Fruit fly (Drosophila melanogaster) whole organism, embryonic: ENCODE data around the gene phol.

Experiments used
- Atf-2 ChIP-seq: fragments of 200-800 bp; sonication (Bioruptor generic); optimal IDR thresholded peaks from 2 replicates; lab custom pipeline; 2016; ENCODE audit warnings: missing biosample characterization, missing genetic modification characterization
- Bdp1 ChIP-seq: fragments of 200-800 bp; sonication (Bioruptor generic); optimal IDR thresholded peaks from 3 replicates; lab custom pipeline; 2016; ENCODE audit warnings: missing biosample characterization, missing genetic modification characterization
- CG10654 ChIP-seq: fragments of 200-800 bp; sonication (Bioruptor generic); optimal IDR thresholded peaks from 2 replicates; lab custom pipeline; 2016; ENCODE audit warnings: missing biosample characterization, missing genetic modification characterization
- CG11085 ChIP-seq: fragments of 200-800 bp; sonication (Bioruptor generic); IDR thresholded peaks from 2 replicates; pipeline ENCODE4 v1.3.6; 2022; ENCODE audit warnings: missing biosample characterization, missing genetic modification characterization
- CG12236 ChIP-seq: fragments of 200-800 bp; sonication (Bioruptor generic); optimal IDR thresholded peaks from 2 replicates; lab custom pipeline; 2016; ENCODE audit warnings: missing biosample characterization, missing genetic modification characterization
- CG14860 ChIP-seq: fragments of 200-800 bp; sonication (Bioruptor generic); IDR thresholded peaks from 3 replicates; pipeline ENCODE4 v1.3.6; 2022; ENCODE audit warnings: missing biosample characterization, missing genetic modification characterization; ENCODE audit not compliant: partially characterized antibody
- CG16863 ChIP-seq: fragments of 200-800 bp; sonication (Bioruptor generic); optimal IDR thresholded peaks from 3 replicates; lab custom pipeline; 2016; ENCODE audit warnings: missing biosample characterization, missing genetic modification characterization
- CG17829 ChIP-seq: fragments of 200-800 bp; optimal IDR thresholded peaks from 2 replicates; lab custom pipeline; 2019; ENCODE audit warnings: missing biosample characterization, mild to moderate bottlenecking, missing genetic modification characterization, moderate library complexity
- CG18262 ChIP-seq: fragments of 200-800 bp; optimal IDR thresholded peaks from 3 replicates; lab custom pipeline; 2019; ENCODE audit warnings: missing biosample characterization, mild to moderate bottlenecking, missing genetic modification characterization, moderate library complexity
- CG18599 ChIP-seq: fragments of 200-800 bp; sonication (Bioruptor generic); optimal IDR thresholded peaks from 3 replicates; lab custom pipeline; 2017; ENCODE audit warnings: missing biosample characterization, missing genetic modification characterization, mild to moderate bottlenecking, moderate library complexity, missing genetic modification reagents
- CG18764 ChIP-seq: fragments of 200-800 bp; sonication (Bioruptor generic); optimal IDR thresholded peaks from 3 replicates; lab custom pipeline; 2016; ENCODE audit warnings: missing biosample characterization, missing genetic modification characterization
- CG2120 ChIP-seq: fragments of 200-800 bp; sonication (Bioruptor generic); optimal IDR thresholded peaks from 3 replicates; lab custom pipeline; 2016; ENCODE audit warnings: missing biosample characterization, missing genetic modification characterization
- CG3281 ChIP-seq: fragments of 200-800 bp; sonication (Bioruptor generic); optimal IDR thresholded peaks from 3 replicates; lab custom pipeline; 2017; ENCODE audit warnings: missing biosample characterization, mild to moderate bottlenecking, missing genetic modification characterization
- CG3407 ChIP-seq: fragments of 200-800 bp; sonication (Bioruptor generic); optimal IDR thresholded peaks from 2 replicates; lab custom pipeline; 2018; ENCODE audit warnings: missing biosample characterization, mild to moderate bottlenecking, missing genetic modification characterization
- CG3995 ChIP-seq: fragments of 200-800 bp; sonication (Bioruptor generic); optimal IDR thresholded peaks from 3 replicates; lab custom pipeline; 2016; ENCODE audit warnings: missing biosample characterization, missing genetic modification characterization
- CG4404 ChIP-seq: fragments of 200-800 bp; sonication (Bioruptor generic); IDR thresholded peaks from 2 replicates; pipeline ENCODE4 v1.3.6; 2022; ENCODE audit warnings: missing biosample characterization, missing genetic modification characterization
- CG8478 ChIP-seq: fragments of >200 bp; optimal IDR thresholded peaks from 2 replicates; lab custom pipeline; 2018
- CG9876 ChIP-seq: fragments of 200-800 bp; sonication (Bioruptor generic); optimal IDR thresholded peaks from 2 replicates; lab custom pipeline; 2016; ENCODE audit warnings: missing biosample characterization, missing genetic modification characterization
- D19B ChIP-seq: fragments of 200-800 bp; sonication (Bioruptor generic); optimal IDR thresholded peaks from 2 replicates; lab custom pipeline; 2017; ENCODE audit warnings: missing biosample characterization, mild to moderate bottlenecking, missing genetic modification characterization
- Deaf1 ChIP-seq: fragments of 200-800 bp; optimal IDR thresholded peaks from 3 replicates; lab custom pipeline; 2019; ENCODE audit warnings: missing biosample characterization, mild to moderate bottlenecking, missing genetic modification characterization, moderate library complexity
- Dll ChIP-seq: fragments of 200-800 bp; sonication (Bioruptor generic); IDR thresholded peaks from 4 replicates; pipeline ENCODE4 v1.3.6; 2022; ENCODE audit warnings: missing biosample characterization, missing genetic modification characterization; ENCODE audit not compliant: partially characterized antibody
- Gsc ChIP-seq: fragments of 200-800 bp; sonication (Bioruptor generic); IDR thresholded peaks from 2 replicates; pipeline ENCODE4 v1.3.6; 2022; ENCODE audit warnings: missing biosample characterization, missing genetic modification characterization
- Gug ChIP-seq: fragments of 200-800 bp; sonication (Bioruptor generic); IDR thresholded peaks from 4 replicates; pipeline ENCODE4 v1.3.6; 2022; ENCODE audit warnings: missing biosample characterization, missing genetic modification characterization
- Hmx ChIP-seq: fragments of 200-800 bp; sonication (Bioruptor generic); optimal IDR thresholded peaks from 2 replicates; lab custom pipeline; 2016; ENCODE audit warnings: missing biosample characterization, missing genetic modification characterization
- Nf-YB ChIP-seq: fragments of 200-800 bp; sonication (Bioruptor generic); optimal IDR thresholded peaks from 3 replicates; lab custom pipeline; 2019; ENCODE audit warnings: missing biosample characterization, mild to moderate bottlenecking, missing genetic modification characterization, moderate library complexity
- Oli ChIP-seq: fragments of 200-800 bp; sonication (Bioruptor generic); optimal IDR thresholded peaks from 2 replicates; lab custom pipeline; 2018; ENCODE audit warnings: missing biosample characterization, mild to moderate bottlenecking, missing genetic modification characterization, moderate library complexity
- Side ChIP-seq: fragments of 200-800 bp; sonication (Bioruptor generic); optimal IDR thresholded peaks from 2 replicates; lab custom pipeline; 2016; ENCODE audit warnings: missing biosample characterization, missing genetic modification characterization
- Six4 ChIP-seq: fragments of 200-800 bp; sonication (Bioruptor generic); optimal IDR thresholded peaks from 2 replicates; lab custom pipeline; 2016; ENCODE audit warnings: missing biosample characterization, missing genetic modification characterization
- Xbp1 ChIP-seq: fragments of 200-800 bp; sonication (Bioruptor generic); optimal IDR thresholded peaks from 3 replicates; lab custom pipeline; 2016; ENCODE audit warnings: missing biosample characterization, mild to moderate bottlenecking, missing genetic modification characterization
- al ChIP-seq: fragments of 200-800 bp; sonication (Bioruptor generic); IDR thresholded peaks from 2 replicates; pipeline ENCODE4 v1.3.6; 2022; ENCODE audit warnings: missing biosample characterization, missing genetic modification characterization
- bab2 ChIP-seq: fragments of 200-800 bp; sonication (Bioruptor generic); optimal IDR thresholded peaks from 2 replicates; lab custom pipeline; 2016; ENCODE audit warnings: missing biosample characterization, missing genetic modification characterization
- bbx ChIP-seq: fragments of 200-800 bp; sonication (Bioruptor generic); IDR thresholded peaks from 2 replicates; pipeline ENCODE4 v1.3.6; 2022; ENCODE audit warnings: missing biosample characterization, missing genetic modification characterization; ENCODE audit not compliant: partially characterized antibody
- ci ChIP-seq: fragments of 200-800 bp; sonication (Bioruptor generic); IDR thresholded peaks from 3 replicates; pipeline ENCODE4 v1.3.6; 2022; ENCODE audit warnings: missing biosample characterization, missing genetic modification characterization
- dmrt99B ChIP-seq: fragments of 200-800 bp; sonication (Bioruptor generic); optimal IDR thresholded peaks from 2 replicates; lab custom pipeline; 2018; ENCODE audit warnings: missing biosample characterization, mild to moderate bottlenecking, missing genetic modification characterization, moderate library complexity
- esg ChIP-seq: fragments of 200-800 bp; sonication (Bioruptor generic); conservative IDR thresholded peaks from 2 replicates; pipeline ENCODE4 v1.3.6; 2022; ENCODE audit warnings: missing biosample characterization, missing genetic modification characterization
- fd102C ChIP-seq: fragments of 200-800 bp; sonication (Bioruptor generic); optimal IDR thresholded peaks from 2 replicates; lab custom pipeline; 2018; ENCODE audit warnings: missing biosample characterization, mild to moderate bottlenecking, missing genetic modification characterization, moderate library complexity
- fd3F ChIP-seq: fragments of 200-800 bp; sonication (Bioruptor generic); optimal IDR thresholded peaks from 2 replicates; lab custom pipeline; 2018; ENCODE audit warnings: missing biosample characterization, mild to moderate bottlenecking, missing genetic modification characterization, moderate library complexity
- gsb ChIP-seq: fragments of 200-800 bp; sonication (Bioruptor generic); IDR thresholded peaks from 2 replicates; pipeline ENCODE4 v1.3.6; 2022; ENCODE audit warnings: missing biosample characterization, missing genetic modification characterization
- jumu ChIP-seq: fragments of 200-800 bp; sonication (Bioruptor generic); optimal IDR thresholded peaks from 3 replicates; lab custom pipeline; 2016; ENCODE audit warnings: missing biosample characterization, missing genetic modification characterization
- lmd ChIP-seq: fragments of 200-800 bp; sonication (Bioruptor generic); IDR thresholded peaks from 2 replicates; pipeline ENCODE4 v1.3.6; 2022; ENCODE audit warnings: missing biosample characterization, missing genetic modification characterization
- onecut ChIP-seq: fragments of 200-800 bp; sonication (Bioruptor generic); IDR thresholded peaks from 2 replicates; pipeline ENCODE4 v1.3.6; 2022; ENCODE audit warnings: missing biosample characterization, missing genetic modification characterization
- pan ChIP-seq, 4 experiments: fragments of >200 bp in 3 of 4; fragments of 200-800 bp in 1 of 4; sonication (Bioruptor generic) in 1 of 4; optimal IDR thresholded peaks in 3 of 4; IDR thresholded peaks in 1 of 4; 2 replicates each; pipeline versions ENCODE4 v1.3.6 to Lab custom; 2017 to 2022; ENCODE audit warnings: missing biosample characterization in 2 of 4, missing genetic modification characterization in 2 of 4, mixed read lengths in 1 of 4
- pho ChIP-seq: fragments of 200-800 bp; sonication (Bioruptor generic); optimal IDR thresholded peaks from 2 replicates; lab custom pipeline; 2016; ENCODE audit warnings: missing biosample characterization, missing genetic modification characterization
- scrt ChIP-seq: fragments of 200-800 bp; sonication (Bioruptor generic); optimal IDR thresholded peaks from 2 replicates; lab custom pipeline; 2018; ENCODE audit warnings: missing biosample characterization, mild to moderate bottlenecking, missing genetic modification characterization, moderate library complexity
- slbo ChIP-seq: fragments of 200-800 bp; sonication (Bioruptor generic); IDR thresholded peaks from 2 replicates; pipeline ENCODE4 v1.3.6; 2022; ENCODE audit warnings: missing biosample characterization, missing genetic modification characterization
- sna ChIP-seq: fragments of 200-800 bp; sonication (Bioruptor generic); IDR thresholded peaks from 2 replicates; pipeline ENCODE4 v1.3.6; 2022; ENCODE audit warnings: missing biosample characterization, missing genetic modification characterization; ENCODE audit not compliant: partially characterized antibody
- ssp ChIP-seq: fragments of 200-800 bp; sonication (Bioruptor generic); IDR thresholded peaks from 2 replicates; pipeline ENCODE4 v1.3.6; 2022; ENCODE audit warnings: missing biosample characterization, missing genetic modification characterization
- wek ChIP-seq: fragments of 200-800 bp; sonication (Bioruptor generic); optimal IDR thresholded peaks from 3 replicates; lab custom pipeline; 2018; ENCODE audit warnings: missing biosample characterization, mild to moderate bottlenecking, missing genetic modification characterization, moderate library complexity
- z ChIP-seq: fragments of 200-800 bp; sonication (Bioruptor generic); IDR thresholded peaks from 3 replicates; pipeline ENCODE4 v1.3.6; 2022; ENCODE audit warnings: missing biosample characterization, missing genetic modification characterization

phol gene

DNA sequence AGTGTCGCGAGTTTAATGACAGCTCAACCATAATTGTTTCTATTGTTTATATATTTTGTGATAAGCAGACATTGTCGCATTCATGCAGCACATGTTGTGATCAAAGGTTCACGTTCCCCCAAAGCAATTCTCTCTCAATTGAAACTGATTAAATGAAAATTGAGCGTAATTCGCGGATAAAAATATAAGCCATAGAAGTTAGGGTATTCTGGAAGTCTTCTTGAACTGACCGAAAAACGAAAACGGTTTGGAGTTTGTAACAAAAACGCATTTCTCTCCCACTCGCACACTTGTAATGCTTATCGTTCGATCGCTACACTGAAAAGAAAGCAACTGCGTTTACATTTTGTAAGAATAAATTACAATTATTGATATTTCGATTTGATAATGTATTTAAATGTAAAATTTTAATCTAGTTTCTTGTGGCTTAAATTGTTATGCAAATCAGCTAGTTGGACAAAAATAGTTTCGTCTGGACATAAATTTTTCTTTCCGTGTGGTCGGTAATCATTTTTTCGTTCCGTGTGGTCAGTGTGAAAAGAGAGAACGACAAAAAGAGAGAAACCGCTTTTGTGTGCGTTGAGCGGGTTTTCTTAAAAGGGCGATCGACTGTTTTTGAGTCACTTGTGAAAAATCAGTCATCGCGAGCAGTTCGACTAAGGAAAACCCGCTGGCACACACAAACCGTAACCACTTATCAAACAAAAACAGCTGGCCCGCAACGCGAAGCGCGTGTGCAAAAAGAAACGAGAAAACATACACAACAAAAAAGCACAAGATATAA lies 33.3 kb downstream of the phol start, which contains the start of gene aay (continued):
- TF ChIP-seq bab2 (GFP tag; lab: Kevin White, UChicago) (peak; percentile 99), CG17829 (tag; lab: Kevin White, UChicago) (peak; percentile 99), CG18764 (GFP tag; lab: Kevin White, UChicago) (peak; percentile 98), Oli (tag; lab: Kevin White, UChicago) (peak; percentile 99), ci (GFP tag; lab: Robert Waterston, UW) (peak; percentile 99), scrt (GFP tag; lab: Kevin White, UChicago) (peak; percentile 97), lmd (GFP tag; lab: Robert Waterston, UW) (peak; percentile 98), pan (optimal IDR thresholded peaks at IDR 0.05; lab: Kevin White, UChicago) (no peak), pan (GFP tag; optimal IDR thresholded peaks at IDR 0.05 in 1 of 2, IDR thresholded peaks at IDR 0.05 in 1 of 2) (peak in 1 of 2 experiments; percentile 98), CG18262 (tag; lab: Kevin White, UChicago) (peak; percentile 100), Side (peak; percentile 95), Dll (GFP tag; lab: Robert Waterston, UW) (0 out of 4 replicates have a peak, but pooled peaks have one; percentile 18), Gug (peak; percentile 97), CG11085 (GFP tag; lab: Robert Waterston, UW) (peak; percentile 96), D19B (GFP tag; lab: Kevin White, UChicago) (peak; percentile 92), CG10654 (GFP tag; lab: Kevin White, UChicago) (peak; percentile 98), z (GFP tag; lab: Robert Waterston, UW) (peak; percentile 88), pho (GFP tag; lab: Kevin White, UChicago) (peak; percentile 98), CG12236 (GFP tag; lab: Kevin White, UChicago) (peak; percentile 97), CG3281 (GFP tag; lab: Kevin White, UChicago) (peak; percentile 98), fd3F (GFP tag; lab: Kevin White, UChicago) (peak; percentile 98), gsb (GFP tag; lab: Robert Waterston, UW) (peak; percentile 96), CG18599 (GFP tag; lab: Kevin White, UChicago) (peak; percentile 99), fd102C (GFP tag; lab: Kevin White, UChicago) (peak; percentile 98), Hmx (peak; percentile 96), Xbp1 (GFP tag; lab: Kevin White, UChicago) (peak; percentile 99), al (GFP tag; lab: Robert Waterston, UW) (peak; percentile 96), Bdp1 (GFP tag; lab: Kevin White, UChicago) (peak; percentile 94), Deaf1 (tag; lab: Kevin White, UChicago) (peak; percentile 90), Gsc (GFP tag; lab: Robert Waterston, UW) (peak; percentile 95), slbo (GFP tag; lab: Robert Waterston, UW) (peak; percentile 99), esg (GFP tag; lab: Robert Waterston, UW) (peak; percentile 98), CG4404 (peak; percentile 98), wek (peak; percentile 92), Atf-2 (GFP tag; lab: Kevin White, UChicago) (peak; percentile 96), sna (GFP tag; lab: Robert Waterston, UW) (no peak), ssp (GFP tag; lab: Robert Waterston, UW) (peak; percentile 92), CG9876 (GFP tag; lab: Kevin White, UChicago) (peak; percentile 91), dmrt99B (tag; lab: Kevin White, UChicago) (peak; percentile 100), Six4 (GFP tag; lab: Kevin White, UChicago) (peak; percentile 99), CG14860 (GFP tag; lab: Robert Waterston, UW) (no peak), CG16863 (peak; percentile 97), CG3407 (GFP tag; lab: Kevin White, UChicago) (peak; percentile 98), Nf-YB (GFP tag; lab: Kevin White, UChicago) (peak; percentile 92), CG8478 (lab: Kevin White, UChicago) (no peak), jumu (peak; percentile 96), onecut (GFP tag; lab: Robert Waterston, UW) (peak; percentile 95), CG2120 (GFP tag; lab: Kevin White, UChicago) (peak; percentile 99), CG3995 (GFP tag; lab: Kevin White, UChicago) (peak; percentile 82), bbx (GFP tag; lab: Robert Waterston, UW) (0 out of 2 replicates have a peak, but pooled peaks have one; percentile 40)
